Fruit fly (Drosophila melanogaster): Measurements from ENCODE around the gene CG15747.

Gene CG15747

DNA sequence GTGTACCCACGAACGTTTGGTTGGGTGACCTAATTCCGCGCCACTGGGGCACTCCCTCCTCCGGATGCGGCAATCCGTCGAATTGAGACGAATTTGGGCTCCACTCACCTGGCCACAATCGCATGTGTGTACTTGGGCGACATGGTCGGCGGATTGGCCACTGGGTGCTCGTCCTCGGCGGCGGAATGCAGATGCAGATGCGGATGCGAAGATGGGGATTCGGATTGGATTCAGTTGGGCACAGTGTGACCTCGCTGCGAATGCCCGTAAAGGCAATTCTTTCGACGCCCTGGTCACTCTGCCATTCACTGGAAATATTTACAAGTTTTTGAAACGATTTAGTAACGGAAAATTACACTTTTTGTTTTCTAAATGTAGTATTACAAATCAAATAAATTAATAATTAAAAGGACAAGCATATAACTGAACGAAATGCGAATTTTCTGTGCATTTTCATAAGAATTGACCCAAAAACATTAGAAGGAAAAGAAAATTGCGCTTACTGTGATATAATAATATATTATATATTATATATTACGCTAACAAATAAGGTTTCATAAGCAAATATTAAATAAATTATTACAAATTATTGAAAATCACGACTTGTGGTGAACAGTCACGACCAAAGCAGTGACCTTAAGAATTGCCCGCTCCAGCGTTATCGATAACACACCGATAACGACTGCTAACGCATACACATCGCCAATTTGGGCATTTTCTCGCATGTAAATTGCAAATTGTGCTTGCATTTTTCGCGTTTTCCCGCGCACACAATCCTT lies 41.5 kb upstream of the CG15747 start, which contains the start of gene CG1622 (continued):
- TF ChIP-seq CG3281 (GFP tag; optimal IDR thresholded peaks at IDR 0.05) (peak; percentile 1), bigmax (GFP tag; optimal IDR thresholded peaks at IDR 0.05) (no peak), inv (GFP tag; IDR thresholded peaks at IDR 0.05; ENCODE audit: partially characterized antibody) (no peak), Ets65A (GFP tag) (no peak), tna (GFP tag; IDR thresholded peaks at IDR 0.05; ENCODE audit: partially characterized antibody) (no peak), Spps (tag; optimal IDR thresholded peaks at IDR 0.05) (no peak), tup (GFP tag; optimal IDR thresholded peaks at IDR 0.05) (no peak), CG11696 (GFP tag; IDR thresholded peaks at IDR 0.05) (no peak), B-H1 (GFP tag; IDR thresholded peaks at IDR 0.05) (peak; percentile 25; the same call in 1 of the 3 replicates), CG18476 (GFP tag; optimal IDR thresholded peaks at IDR 0.05) (no peak), sr (GFP tag; IDR thresholded peaks at IDR 0.05) (no peak), cwo (GFP tag; optimal IDR thresholded peaks at IDR 0.05) (no peak), crc (GFP tag; optimal IDR thresholded peaks at IDR 0.05) (no peak), CG7357 (GFP tag; IDR thresholded peaks at IDR 0.05) (no peak), trem (tag; optimal IDR thresholded peaks at IDR 0.05) (peak; percentile 22), Oli (tag; optimal IDR thresholded peaks at IDR 0.05) (peak; percentile 13), pb (GFP tag; optimal IDR thresholded peaks at IDR 0.05) (no peak), CG16815 (GFP tag; optimal IDR thresholded peaks at IDR 0.05) (no peak), CG6683 (GFP tag; optimal IDR thresholded peaks at IDR 0.05) (no peak), CG13894 (tag; optimal IDR thresholded peaks at IDR 0.05) (no peak), ATbp (GFP tag; optimal IDR thresholded peaks at IDR 0.05) (no peak), da (GFP tag; optimal IDR thresholded peaks at IDR 0.05) (no peak), klu (GFP tag; IDR thresholded peaks at IDR 0.05) (no peak), tx (GFP tag; optimal IDR thresholded peaks at IDR 0.05) (no peak), scrt (GFP tag; optimal IDR thresholded peaks at IDR 0.05) (no peak), CG11093 (GFP tag; IDR thresholded peaks at IDR 0.05) (no peak), sens-2 (GFP tag; IDR thresholded peaks at IDR 0.05) (no peak), vvl (GFP tag; IDR thresholded peaks at IDR 0.05) (peak; percentile 52; the same call in 1 of the 2 replicates), D19A (tag; optimal IDR thresholded peaks at IDR 0.05) (no peak), Xrp1 (GFP tag; IDR thresholded peaks at IDR 0.05) (peak; percentile 33; the same call in 1 of the 2 replicates), Fer1 (GFP tag; optimal IDR thresholded peaks at IDR 0.05) (peak; percentile 30), CG31224 (GFP tag; IDR thresholded peaks at IDR 0.05) (peak; percentile 47; the same call in 1 of the 2 replicates), lola (GFP tag; optimal IDR thresholded peaks at IDR 0.05) (peak in 1 of 3 experiments; percentile 22), CG17829 (tag; optimal IDR thresholded peaks at IDR 0.05) (peak; percentile 9), Hand (GFP tag; optimal IDR thresholded peaks at IDR 0.05) (no peak), CG4730 (GFP tag; IDR thresholded peaks at IDR 0.05) (no peak), CTCF (GFP tag; optimal IDR thresholded peaks at IDR 0.05) (no peak), ranshi (GFP tag; IDR thresholded peaks at IDR 0.05) (peak; percentile 38; the same call in 1 of the 2 replicates), Doc3 (GFP tag; IDR thresholded peaks at IDR 0.05; ENCODE audit: partially characterized antibody) (no peak; the same call in 2 of the 3 replicates), CG11695 (GFP tag; IDR thresholded peaks at IDR 0.05) (no peak), CG10979 (tag; optimal IDR thresholded peaks at IDR 0.05) (no peak), ttk (GFP tag; IDR thresholded peaks at IDR 0.05) (no peak), CG6813 (GFP tag; optimal IDR thresholded peaks at IDR 0.05) (no peak), pfk (GFP tag; optimal IDR thresholded peaks at IDR 0.05) (no peak), CG13296 (GFP tag; optimal IDR thresholded peaks at IDR 0.05) (no peak), ash1 (GFP tag; optimal IDR thresholded peaks at IDR 0.05) (no peak), CG15011 (GFP tag; optimal IDR thresholded peaks at IDR 0.05) (no peak), CG14441 (GFP tag; IDR thresholded peaks at IDR 0.05) (no peak), CG12236 (GFP tag; optimal IDR thresholded peaks at IDR 0.05) (no peak), bcd (GFP tag; optimal IDR thresholded peaks at IDR 0.05) (no peak)
